Worm (Caenorhabditis elegans) whole organism, early embryonic: Measurements from ENCODE around the gene hxk-3.
A peak's percentile ranks its signal among the peaks of the same experiment; 100 is the strongest.

Experiments used
- B0310.2 ChIP-seq: sonication (generic microtip); optimal IDR thresholded peaks from 2 replicates; lab custom pipeline; 2016; ENCODE audit warnings: mild to moderate bottlenecking, missing genetic modification characterization, missing compliant biosample characterization
- F13C5.2 ChIP-seq: sonication (generic microtip); optimal IDR thresholded peaks from 2 replicates; lab custom pipeline; 2017; ENCODE audit warnings: mild to moderate bottlenecking, missing genetic modification characterization, inconsistent platforms, missing compliant biosample characterization
- aly-1 ChIP-seq: sonication (generic microtip); optimal IDR thresholded peaks from 2 replicates; lab custom pipeline; 2016; ENCODE audit warnings: missing genetic modification characterization, missing compliant biosample characterization
- ama-1 ChIP-seq: fragments of 150-350 bp; optimal IDR thresholded peaks from 2 replicates; lab custom pipeline; 2014
- ceh-13 ChIP-seq: fragments of 200-800 bp; sonication (Bioruptor generic); optimal IDR thresholded peaks from 2 replicates; lab custom pipeline; 2018; ENCODE audit warnings: mild to moderate bottlenecking, missing genetic modification characterization, missing compliant biosample characterization
- ceh-36 ChIP-seq: sonication (generic microtip); optimal IDR thresholded peaks from 2 replicates; lab custom pipeline; 2016; ENCODE audit warnings: missing genetic modification characterization, inconsistent platforms, missing compliant biosample characterization
- ets-7 ChIP-seq: sonication (generic microtip); optimal IDR thresholded peaks from 2 replicates; lab custom pipeline; 2016; ENCODE audit warnings: missing genotype, missing genetic modification characterization, missing compliant biosample characterization
- flt-1 ChIP-seq: fragments of 200-800 bp; sonication (Bioruptor generic); IDR thresholded peaks from 2 replicates; pipeline ENCODE4 v1.3.6; 2022; ENCODE audit warnings: missing genetic modification characterization, missing compliant biosample characterization
- hmbx-1 ChIP-seq: sonication (generic microtip); optimal IDR thresholded peaks from 2 replicates; lab custom pipeline; 2016; ENCODE audit warnings: mild to moderate bottlenecking, missing genetic modification characterization, missing compliant biosample characterization
- hmg-4 ChIP-seq: fragments of 200-800 bp; sonication (Bioruptor generic); optimal IDR thresholded peaks from 2 replicates; lab custom pipeline; 2018; ENCODE audit warnings: mild to moderate bottlenecking, missing genetic modification characterization, missing compliant biosample characterization
- hnd-1 ChIP-seq: sonication (generic microtip); optimal IDR thresholded peaks from 2 replicates; lab custom pipeline; 2016; ENCODE audit warnings: missing genetic modification characterization, missing compliant biosample characterization
- pes-1 ChIP-seq: fragments of 200-800 bp; sonication (Bioruptor generic); IDR thresholded peaks from 2 replicates; pipeline ENCODE4 v1.3.6; 2022; ENCODE audit warnings: missing genetic modification reagents, missing genetic modification characterization, missing compliant biosample characterization
- scrt-1 ChIP-seq: fragments of 200-800 bp; sonication (Bioruptor generic); IDR thresholded peaks from 2 replicates; pipeline ENCODE4 v1.3.6; 2022; ENCODE audit warnings: missing genetic modification characterization, missing compliant biosample characterization
- sea-1 ChIP-seq: fragments of 200-800 bp; sonication (Bioruptor generic); conservative IDR thresholded peaks from 2 replicates; pipeline ENCODE4 v1.3.6; 2022; ENCODE audit warnings: missing genetic modification characterization, missing compliant biosample characterization
- tbx-11 ChIP-seq: fragments of 200-800 bp; sonication (Bioruptor generic); IDR thresholded peaks from 2 replicates; pipeline ENCODE4 v1.3.6; 2022; ENCODE audit warnings: missing genetic modification characterization, missing compliant biosample characterization
- tbx-37 ChIP-seq: fragments of 200-800 bp; sonication (Bioruptor generic); conservative IDR thresholded peaks from 2 replicates; pipeline ENCODE4 v1.3.6; 2022; ENCODE audit warnings: missing genetic modification reagents, missing genetic modification characterization, missing compliant biosample characterization
- tra-4 ChIP-seq: sonication (generic microtip); optimal IDR thresholded peaks from 2 replicates; lab custom pipeline; 2017; ENCODE audit warnings: missing genetic modification characterization, missing compliant biosample characterization

The hxk-3 gene

ce11 chrIV:1459826-1460489 is 37.5 kb upstream of the hxk-3 start:
- TF ChIP-seq aly-1 (no peak), sea-1 (0 out of 2 replicates have a peak, but pooled peaks have one; percentile 5)

- TF ChIP-seq B0310.2 (tag; lab: Kevin White, UChicago): no peak
- TF ChIP-seq pes-1 (GFP tag; lab: Robert Waterston, UW): no peak
- no peak for TF ChIP-seq sea-1
- no peak for TF ChIP-seq ama-1 (lab: Kevin White, UChicago)
- TF ChIP-seq ets-7: no peak
- TF ChIP-seq ceh-36 (tag; lab: Kevin White, UChicago): no peak
These were observed 36.7 kb upstream of the hxk-3 start, which contains the start of gene col-106 for ce11 chrIV:1460686-1461085. Gene col-106 (minus strand): TSS chrIV:1460786.

DNA sequence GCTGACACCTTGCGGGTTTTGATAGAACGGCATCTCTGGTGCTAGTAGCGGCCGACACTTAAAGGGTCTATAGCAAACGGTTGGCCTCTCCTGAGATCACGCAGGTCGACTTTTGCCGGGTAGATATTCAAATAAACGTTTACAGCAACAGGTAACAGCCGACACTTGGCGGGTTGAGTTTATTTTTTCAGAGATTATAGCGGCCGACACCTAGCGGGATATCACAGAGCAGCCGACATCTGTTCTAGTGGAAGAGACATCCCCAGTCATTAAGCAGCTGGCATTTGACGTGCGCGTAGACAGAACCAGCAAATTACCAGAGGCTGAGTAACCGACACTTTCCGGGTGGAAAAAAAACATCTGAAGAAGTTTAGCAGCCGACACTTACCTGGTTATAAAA is 36.0 kb upstream of the hxk-3 start:
- TF ChIP-seq ceh-36 (tag; lab: Kevin White, UChicago) (no peak), hmbx-1 (tag; lab: Kevin White, UChicago) (no peak), tbx-11 (no peak), scrt-1 (no peak), hnd-1 (tag; lab: Kevin White, UChicago) (no peak), flt-1 (GFP tag; lab: Robert Waterston, UW) (no peak), pes-1 (GFP tag; lab: Robert Waterston, UW) (no peak), tbx-37 (GFP tag; lab: Robert Waterston, UW) (no peak), B0310.2 (tag; lab: Kevin White, UChicago) (no peak), ama-1 (lab: Kevin White, UChicago) (no peak), tra-4 (tag; lab: Kevin White, UChicago) (no peak), hmg-4 (GFP tag; lab: Kevin White, UChicago) (no peak), ceh-13 (GFP tag; lab: Kevin White, UChicago) (no peak), ets-7 (no peak), aly-1 (no peak), sea-1 (no peak)

DNA sequence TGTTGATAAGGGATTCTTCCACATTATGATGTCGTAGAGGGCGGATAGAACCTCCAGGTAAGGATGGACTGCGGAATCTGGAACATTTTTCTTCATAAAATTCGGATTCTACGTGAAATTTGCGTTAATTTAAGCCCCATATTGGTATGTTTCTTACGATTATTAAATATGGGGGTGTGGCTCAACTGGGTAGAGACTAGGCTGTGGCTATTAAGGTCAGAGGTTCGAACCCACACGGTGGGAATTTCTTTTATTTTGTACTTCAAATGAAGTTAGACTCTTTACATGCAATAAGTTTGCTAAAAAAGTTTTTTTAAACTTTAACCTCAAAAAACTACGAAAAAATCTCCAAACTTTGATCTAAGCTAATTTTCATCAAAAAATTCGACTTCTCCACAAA is 32.0 kb upstream of the hxk-3 start:
- TF ChIP-seq scrt-1: no peak
- no peak for TF ChIP-seq hmg-4 (GFP tag; lab: Kevin White, UChicago)

- no peak for TF ChIP-seq ets-7
- no peak for TF ChIP-seq flt-1 (GFP tag; lab: Robert Waterston, UW)
- TF ChIP-seq aly-1: no peak
- no peak for TF ChIP-seq tbx-37 (GFP tag; lab: Robert Waterston, UW)
- TF ChIP-seq F13C5.2 (tag; lab: Kevin White, UChicago): no peak
- no peak for TF ChIP-seq ceh-13 (GFP tag; lab: Kevin White, UChicago)
- no peak for TF ChIP-seq sea-1
- TF ChIP-seq pes-1 (GFP tag; lab: Robert Waterston, UW): no peak
- TF ChIP-seq ceh-36 (tag; lab: Kevin White, UChicago): no peak
- no peak for TF ChIP-seq tra-4 (tag; lab: Kevin White, UChicago)
- no peak for TF ChIP-seq scrt-1
- no peak for TF ChIP-seq hmbx-1 (tag; lab: Kevin White, UChicago)
- TF ChIP-seq B0310.2 (tag; lab: Kevin White, UChicago): no peak
- no peak for TF ChIP-seq hnd-1 (tag; lab: Kevin White, UChicago)
- no peak for TF ChIP-seq tbx-11
- TF ChIP-seq hmg-4 (GFP tag; lab: Kevin White, UChicago): no peak
- TF ChIP-seq ama-1 (lab: Kevin White, UChicago): no peak
These were observed 28.3 kb upstream of the hxk-3 start for ce11 chrIV:1469093-1469492.

DNA sequence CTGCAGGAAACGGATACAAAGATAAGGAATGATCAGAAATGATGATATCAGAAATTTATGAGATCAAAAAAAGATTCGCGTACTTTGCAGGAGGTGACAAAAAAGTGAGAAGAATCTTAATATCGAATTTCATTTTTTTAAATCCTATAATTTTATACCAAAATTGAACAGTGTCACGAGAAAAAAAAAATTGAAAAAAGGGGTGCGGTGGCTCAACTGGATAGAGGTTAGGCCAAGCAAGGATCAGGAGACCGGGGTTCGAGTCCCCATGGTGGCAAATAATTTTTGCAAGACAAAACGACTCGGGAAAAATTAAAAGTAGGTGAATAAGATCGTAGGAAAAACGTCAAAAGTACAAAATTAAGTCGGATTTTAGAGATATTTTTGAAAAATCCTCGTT is 27.1 kb upstream of the hxk-3 start:
- TF ChIP-seq scrt-1: no peak
- TF ChIP-seq tbx-11: no peak
- no peak for TF ChIP-seq B0310.2 (tag; lab: Kevin White, UChicago)
- no peak for TF ChIP-seq flt-1 (GFP tag; lab: Robert Waterston, UW)
- TF ChIP-seq hmbx-1 (tag; lab: Kevin White, UChicago): no peak
- no peak for TF ChIP-seq tbx-37 (GFP tag; lab: Robert Waterston, UW)
- no peak for TF ChIP-seq F13C5.2 (tag; lab: Kevin White, UChicago)
- TF ChIP-seq pes-1 (GFP tag; lab: Robert Waterston, UW): no peak
- TF ChIP-seq tra-4 (tag; lab: Kevin White, UChicago): no peak
- TF ChIP-seq sea-1: no peak
- TF ChIP-seq ceh-13 (GFP tag; lab: Kevin White, UChicago): no peak
- no peak for TF ChIP-seq aly-1

DNA sequence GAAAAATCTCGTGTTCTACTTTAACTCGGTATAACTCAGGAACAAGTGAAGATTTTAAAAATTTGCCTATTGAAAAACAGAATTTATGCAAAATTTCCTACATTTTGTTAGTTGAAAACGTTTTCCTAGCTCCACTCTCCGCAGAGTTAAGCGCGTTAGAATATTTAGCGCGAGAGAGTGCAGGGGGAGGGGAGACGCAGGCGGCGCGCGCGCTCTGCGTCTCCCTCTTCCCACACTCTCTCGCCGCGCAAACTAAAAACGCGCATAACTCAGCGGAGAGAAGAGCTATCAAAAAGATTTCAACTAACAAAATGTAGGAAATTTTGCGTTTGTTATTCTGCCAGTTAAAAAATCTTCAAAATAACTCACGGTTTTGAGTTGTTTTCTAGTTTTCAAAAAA is 25.3 kb upstream of the hxk-3 start:
- TF ChIP-seq B0310.2 (tag; lab: Kevin White, UChicago): no peak
- no peak for TF ChIP-seq ama-1 (lab: Kevin White, UChicago)
- no peak for TF ChIP-seq hnd-1 (tag; lab: Kevin White, UChicago)
- TF ChIP-seq tbx-11: no peak
- TF ChIP-seq hmg-4 (GFP tag; lab: Kevin White, UChicago): no peak
- no peak for TF ChIP-seq aly-1
- no peak for TF ChIP-seq hmbx-1 (tag; lab: Kevin White, UChicago)
- TF ChIP-seq ets-7: no peak
- no peak for TF ChIP-seq tbx-37 (GFP tag; lab: Robert Waterston, UW)
- TF ChIP-seq pes-1 (GFP tag; lab: Robert Waterston, UW): no peak
- TF ChIP-seq scrt-1: no peak
- TF ChIP-seq flt-1 (GFP tag; lab: Robert Waterston, UW): no peak
- TF ChIP-seq F13C5.2 (tag; lab: Kevin White, UChicago): no peak
- no peak for TF ChIP-seq sea-1
- TF ChIP-seq ceh-36 (tag; lab: Kevin White, UChicago): no peak
- no peak for TF ChIP-seq tra-4 (tag; lab: Kevin White, UChicago)
- TF ChIP-seq ceh-13 (GFP tag; lab: Kevin White, UChicago): no peak

DNA sequence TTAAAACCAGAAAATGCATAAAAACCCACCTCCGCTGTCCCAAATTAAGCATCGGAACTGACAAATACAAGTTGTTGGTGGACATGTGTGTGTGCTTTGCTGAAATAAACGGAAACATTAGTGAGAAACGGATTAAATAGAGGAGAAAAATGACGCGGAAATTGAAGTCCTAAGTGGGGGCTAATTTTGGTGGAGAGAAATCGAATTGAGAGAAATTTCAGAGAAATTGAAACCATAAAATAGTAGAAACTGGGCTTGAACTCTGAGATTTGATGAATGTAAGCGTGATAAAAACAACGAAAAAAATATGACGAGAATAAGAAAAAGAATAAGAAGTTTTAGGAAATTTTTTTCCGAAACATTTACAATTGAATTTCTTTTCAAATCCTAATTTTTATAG is 22.4 kb upstream of the hxk-3 start, which contains the start of gene Y77E11A.12:
Gene Y77E11A.12 (minus strand): TSS at position 101 of the 400 bp plus-strand sequence.
- no peak for TF ChIP-seq hmbx-1 (tag; lab: Kevin White, UChicago)
- TF ChIP-seq hnd-1 (tag; lab: Kevin White, UChicago): no peak
- no peak for TF ChIP-seq tbx-37 (GFP tag; lab: Robert Waterston, UW)
- TF ChIP-seq aly-1: no peak
- no peak for TF ChIP-seq ceh-36 (tag; lab: Kevin White, UChicago)
- no peak for TF ChIP-seq B0310.2 (tag; lab: Kevin White, UChicago)
- no peak for TF ChIP-seq ama-1 (lab: Kevin White, UChicago)
- TF ChIP-seq tra-4 (tag; lab: Kevin White, UChicago): no peak
- TF ChIP-seq F13C5.2 (tag; lab: Kevin White, UChicago): no peak
- no peak for TF ChIP-seq hmg-4 (GFP tag; lab: Kevin White, UChicago)
- TF ChIP-seq ets-7: no peak
- no peak for TF ChIP-seq ceh-13 (GFP tag; lab: Kevin White, UChicago)
- TF ChIP-seq tbx-11: no peak
- TF ChIP-seq scrt-1: no peak
- TF ChIP-seq sea-1: no peak
- no peak for TF ChIP-seq flt-1 (GFP tag; lab: Robert Waterston, UW)
- no peak for TF ChIP-seq pes-1 (GFP tag; lab: Robert Waterston, UW)
